Fruit fly (Drosophila melanogaster) whole organism, pupa: ENCODE measurements around the gene Pgant6.

Source experiments
- CG10348 ChIP-seq: fragments of 200-800 bp; sonication (Bioruptor generic); IDR thresholded peaks from 2 replicates; pipeline ENCODE4 v1.3.6; 2022; ENCODE audit warnings: missing biosample characterization, missing genetic modification characterization
- CG12605 ChIP-seq: fragments of 200-800 bp; sonication (Bioruptor generic); IDR thresholded peaks from 2 replicates; pipeline ENCODE4 v1.3.6; 2022; ENCODE audit warnings: missing biosample characterization, missing genetic modification characterization
- CG13204 ChIP-seq: fragments of 200-800 bp; sonication (Bioruptor generic); optimal IDR thresholded peaks from 2 replicates; lab custom pipeline; 2018; ENCODE audit warnings: missing biosample characterization, mild to moderate bottlenecking, missing genetic modification characterization, moderate library complexity
- CG14655 ChIP-seq: fragments of 200-800 bp; sonication (Bioruptor generic); optimal IDR thresholded peaks from 3 replicates; lab custom pipeline; 2017; ENCODE audit warnings: mild to moderate bottlenecking, missing biosample characterization, missing genetic modification reagents, missing genetic modification characterization
- CG15710 ChIP-seq: fragments of 200-800 bp; sonication (Bioruptor generic); optimal IDR thresholded peaks from 2 replicates; lab custom pipeline; 2018; ENCODE audit warnings: missing biosample characterization, mild to moderate bottlenecking, missing genetic modification characterization, moderate library complexity
- CG17806 ChIP-seq: fragments of 200-800 bp; sonication (Bioruptor generic); optimal IDR thresholded peaks from 2 replicates; lab custom pipeline; 2018; ENCODE audit warnings: missing biosample characterization, mild to moderate bottlenecking, missing genetic modification characterization, moderate library complexity
- CG32121 ChIP-seq: fragments of 200-800 bp; sonication (Bioruptor generic); IDR thresholded peaks from 2 replicates; pipeline ENCODE4 v1.3.6; 2022; ENCODE audit warnings: missing biosample characterization, missing genetic modification characterization
- CG34367 ChIP-seq: fragments of 200-800 bp; sonication (Bioruptor generic); optimal IDR thresholded peaks from 2 replicates; lab custom pipeline; 2018; ENCODE audit warnings: missing biosample characterization, mild to moderate bottlenecking, missing genetic modification characterization
- CG4496 ChIP-seq: fragments of 200-800 bp; sonication (Bioruptor generic); IDR thresholded peaks from 3 replicates; pipeline ENCODE4 v1.3.6; 2022; ENCODE audit warnings: missing biosample characterization, missing genetic modification characterization
- CG8159 ChIP-seq: fragments of 200-800 bp; sonication (Bioruptor generic); optimal IDR thresholded peaks from 3 replicates; lab custom pipeline; 2018; ENCODE audit warnings: missing biosample characterization, mild to moderate bottlenecking, missing genetic modification characterization, moderate library complexity
- CG8301 ChIP-seq: fragments of 200-800 bp; sonication (Bioruptor generic); optimal IDR thresholded peaks from 2 replicates; lab custom pipeline; 2018; ENCODE audit warnings: missing biosample characterization, mild to moderate bottlenecking, missing genetic modification characterization
- CG9948 ChIP-seq: fragments of 200-800 bp; sonication (Bioruptor generic); optimal IDR thresholded peaks from 2 replicates; lab custom pipeline; 2018; ENCODE audit warnings: missing biosample characterization, mild to moderate bottlenecking, missing genetic modification characterization, moderate library complexity
- D1 ChIP-seq: fragments of 200-800 bp; sonication (Bioruptor generic); optimal IDR thresholded peaks from 2 replicates; lab custom pipeline; 2018; ENCODE audit warnings: missing biosample characterization, mild to moderate bottlenecking, missing genetic modification characterization, moderate library complexity
- EcR ChIP-seq: fragments of 200-800 bp; sonication (Bioruptor generic); optimal IDR thresholded peaks from 3 replicates; lab custom pipeline; 2019; ENCODE audit warnings: missing biosample characterization, missing genetic modification characterization, mild to moderate bottlenecking, moderate library complexity, missing genetic modification reagents
- Ets98B ChIP-seq: fragments of 200-800 bp; sonication (Bioruptor generic); IDR thresholded peaks from 2 replicates; pipeline ENCODE4 v1.3.6; 2022; ENCODE audit warnings: missing biosample characterization, missing genetic modification characterization
- Pif1A ChIP-seq: fragments of 200-800 bp; sonication (Bioruptor generic); optimal IDR thresholded peaks from 3 replicates; lab custom pipeline; 2016; ENCODE audit warnings: missing biosample characterization, missing genetic modification characterization
- Pif1B ChIP-seq: fragments of 200-800 bp; sonication (Bioruptor generic); optimal IDR thresholded peaks from 3 replicates; lab custom pipeline; 2016; ENCODE audit warnings: missing biosample characterization, missing genetic modification characterization
- Snoo ChIP-seq: fragments of 200-800 bp; sonication (Bioruptor generic); optimal IDR thresholded peaks from 3 replicates; lab custom pipeline; 2017; ENCODE audit warnings: missing biosample characterization, mild to moderate bottlenecking, missing genetic modification characterization, inconsistent platforms
- fd96Ca ChIP-seq: fragments of 200-800 bp; sonication (Bioruptor generic); IDR thresholded peaks from 3 replicates; pipeline ENCODE4 v1.3.6; 2022; ENCODE audit warnings: missing biosample characterization, missing genetic modification characterization
- gl ChIP-seq: fragments of 200-800 bp; sonication (Bioruptor generic); optimal IDR thresholded peaks from 2 replicates; lab custom pipeline; 2018; ENCODE audit warnings: missing biosample characterization, mild to moderate bottlenecking, missing genetic modification characterization
- rn ChIP-seq: fragments of 200-800 bp; sonication (Bioruptor generic); IDR thresholded peaks from 2 replicates; pipeline ENCODE4 v1.3.6; 2022; ENCODE audit warnings: missing biosample characterization, missing genetic modification characterization

Pgant6 gene

DNA sequence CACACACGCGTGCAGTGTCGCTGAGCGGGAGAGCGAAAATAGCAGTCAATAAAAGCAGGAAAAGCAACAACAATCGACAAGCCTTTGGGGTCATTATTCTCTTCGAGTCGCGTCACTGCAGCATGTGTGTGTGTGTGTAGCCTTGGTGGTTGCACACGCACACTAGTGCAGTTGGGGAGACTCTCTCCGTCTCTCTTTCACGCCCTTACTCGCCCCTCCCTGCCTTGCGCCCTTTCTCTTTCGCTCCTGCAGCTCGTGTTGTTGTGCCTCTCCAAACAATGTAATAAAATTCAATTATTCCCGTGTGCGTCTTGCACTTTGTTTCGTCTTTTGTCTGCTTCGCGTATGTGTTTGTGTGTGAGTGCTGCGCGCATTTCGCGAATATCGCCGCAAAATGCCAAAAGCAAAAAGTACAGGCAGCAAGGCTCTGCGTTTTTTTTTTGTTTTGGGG lies 41.5 kb downstream of the Pgant6 start:
- peak; percentile 98 for TF ChIP-seq EcR (GFP tag; lab: Kevin White, UChicago)
- no peak for TF ChIP-seq CG12605 (GFP tag; lab: Robert Waterston, UW)
- no peak for TF ChIP-seq Pif1A
- no peak for TF ChIP-seq rn (GFP tag; lab: Robert Waterston, UW)

DNA sequence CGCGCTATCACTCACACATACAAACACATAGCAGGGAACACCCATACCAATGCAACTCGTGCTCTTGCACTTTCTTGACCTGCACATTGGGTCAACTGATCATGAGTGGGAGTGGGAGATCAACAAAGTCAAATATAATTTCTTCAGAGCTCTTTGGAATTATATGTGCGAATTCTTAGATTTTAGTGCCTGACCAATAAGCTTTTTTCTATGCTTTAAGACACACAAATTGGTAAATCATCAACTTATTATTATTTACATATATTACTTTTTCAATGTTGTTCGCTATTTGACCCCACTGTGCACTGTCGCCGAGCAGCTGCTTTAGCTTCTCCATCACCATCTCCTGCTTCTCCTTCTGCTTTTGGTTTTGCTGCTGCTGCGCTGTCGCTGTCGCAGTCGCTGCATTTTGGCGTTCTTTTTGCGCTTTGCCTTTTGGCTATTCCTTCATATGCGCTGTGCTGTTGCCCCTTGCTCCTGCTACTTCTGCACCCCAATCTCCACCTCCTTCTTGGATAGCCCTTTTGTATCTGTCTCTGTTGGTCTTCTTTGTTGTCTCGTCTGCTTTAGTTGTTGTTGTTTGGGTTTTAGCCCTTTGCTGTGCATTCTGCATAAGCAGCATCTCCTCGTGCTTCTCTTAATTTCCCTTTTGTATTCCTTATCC lies 42.1 kb downstream of the Pgant6 start:
- peak; percentile 97 for TF ChIP-seq CG4496 (GFP tag; lab: Robert Waterston, UW)
- TF ChIP-seq Pif1B (GFP tag; lab: Kevin White, UChicago): peak; percentile 97
- TF ChIP-seq CG17806 (tag; lab: Kevin White, UChicago): peak; percentile 99
- peak; percentile 98 for TF ChIP-seq Pif1A
- TF ChIP-seq Snoo (tag; lab: Kevin White, UChicago): peak; percentile 98
- TF ChIP-seq EcR (GFP tag; lab: Kevin White, UChicago): peak; percentile 21
- peak; percentile 97 for TF ChIP-seq fd96Ca (GFP tag; lab: Robert Waterston, UW)
- TF ChIP-seq Ets98B (GFP tag; lab: Robert Waterston, UW): peak; percentile 90
- peak; percentile 93 for TF ChIP-seq CG12605 (GFP tag; lab: Robert Waterston, UW)
- TF ChIP-seq rn (GFP tag; lab: Robert Waterston, UW): peak; percentile 90
- peak; percentile 99 for TF ChIP-seq CG34367 (tag; lab: Kevin White, UChicago)
- peak; percentile 94 for TF ChIP-seq gl (tag; lab: Kevin White, UChicago)
- peak; percentile 99 for TF ChIP-seq CG9948 (tag; lab: Kevin White, UChicago)
- TF ChIP-seq D1 (tag; lab: Kevin White, UChicago): peak; percentile 96
- TF ChIP-seq CG8159: peak; percentile 99
- TF ChIP-seq CG10348: peak; percentile 68
- TF ChIP-seq CG14655 (GFP tag; lab: Kevin White, UChicago): peak; percentile 98
- TF ChIP-seq CG32121 (GFP tag; lab: Robert Waterston, UW): peak; percentile 87
- TF ChIP-seq CG13204 (GFP tag; lab: Kevin White, UChicago): peak; percentile 96
- TF ChIP-seq CG8301 (tag; lab: Kevin White, UChicago): peak; percentile 97
- TF ChIP-seq CG15710 (tag; lab: Kevin White, UChicago): peak; percentile 99

DNA sequence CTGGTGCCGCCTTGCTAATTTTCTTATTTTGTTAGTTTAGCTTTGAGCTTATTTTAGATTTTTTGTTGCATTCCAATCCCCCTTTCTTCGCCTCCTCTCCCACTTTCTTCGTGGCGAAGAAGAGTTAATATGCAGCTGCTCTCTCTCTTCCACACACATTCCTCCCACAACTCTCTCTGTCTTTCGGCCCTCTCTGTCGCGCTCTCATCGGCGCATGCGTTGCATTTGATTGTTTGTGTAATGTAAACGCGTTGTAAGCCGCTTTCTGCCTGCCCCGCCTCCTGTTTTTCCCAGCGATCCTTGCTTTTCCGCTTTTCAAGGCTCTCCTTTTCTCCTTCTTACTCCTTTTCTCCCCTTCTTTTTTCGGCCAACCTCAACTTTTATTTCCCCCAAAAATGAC lies 42.7 kb downstream of the Pgant6 start:
- TF ChIP-seq D1 (tag; lab: Kevin White, UChicago): no peak
- TF ChIP-seq Snoo (tag; lab: Kevin White, UChicago): no peak
- no peak for TF ChIP-seq gl (tag; lab: Kevin White, UChicago)
- no peak for TF ChIP-seq CG10348
- TF ChIP-seq, all 21 proteins: peak for 0

dm6 chr3L:2825377-2825776 lies 43.3 kb downstream of the Pgant6 start:
- TF ChIP-seq CG8159: peak; percentile 44
- no peak for TF ChIP-seq Pif1A
- 0 out of 3 replicates have a peak, but pooled peaks have one; percentile 36 for TF ChIP-seq CG4496 (GFP tag; lab: Robert Waterston, UW)
- no peak for TF ChIP-seq fd96Ca (GFP tag; lab: Robert Waterston, UW)
- TF ChIP-seq CG17806 (tag; lab: Kevin White, UChicago): peak; percentile 39
- no peak for TF ChIP-seq CG10348
- TF ChIP-seq D1 (tag; lab: Kevin White, UChicago): no peak
- TF ChIP-seq CG34367 (tag; lab: Kevin White, UChicago): no peak
- TF ChIP-seq Snoo (tag; lab: Kevin White, UChicago): no peak
- TF ChIP-seq CG15710 (tag; lab: Kevin White, UChicago): peak; percentile 32
- TF ChIP-seq CG9948 (tag; lab: Kevin White, UChicago): peak; percentile 33
- TF ChIP-seq CG32121 (GFP tag; lab: Robert Waterston, UW): no peak
- no peak for TF ChIP-seq CG12605 (GFP tag; lab: Robert Waterston, UW)
- TF ChIP-seq gl (tag; lab: Kevin White, UChicago): no peak
- no peak for TF ChIP-seq EcR (GFP tag; lab: Kevin White, UChicago)
- no peak for TF ChIP-seq Ets98B (GFP tag; lab: Robert Waterston, UW)
- TF ChIP-seq Pif1B (GFP tag; lab: Kevin White, UChicago): no peak
- peak; percentile 10 for TF ChIP-seq CG8301 (tag; lab: Kevin White, UChicago)
- no peak for TF ChIP-seq rn (GFP tag; lab: Robert Waterston, UW)
- TF ChIP-seq CG14655 (GFP tag; lab: Kevin White, UChicago): peak; percentile 30
- no peak for TF ChIP-seq CG13204 (GFP tag; lab: Kevin White, UChicago)
- TF ChIP-seq, all 21 proteins: peak for 7

DNA sequence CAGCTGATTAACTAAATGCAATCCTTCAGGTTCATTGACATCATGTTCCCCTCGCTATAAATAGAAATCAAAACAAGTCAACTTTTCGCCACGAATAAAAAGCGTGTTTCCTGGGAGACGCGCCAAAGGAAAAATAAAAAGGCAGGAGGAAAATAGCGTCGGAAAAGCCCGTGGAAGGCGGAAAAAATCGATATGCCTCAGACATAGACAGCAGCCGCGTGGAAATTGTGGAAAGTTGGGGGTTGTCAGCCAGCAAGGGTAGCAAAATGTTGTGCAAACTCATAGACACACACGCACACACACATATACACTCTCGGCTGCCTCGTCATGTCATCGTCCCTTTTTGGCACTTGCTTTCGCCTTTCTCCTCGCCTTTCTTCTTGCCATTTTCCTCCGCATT lies 46.1 kb downstream of the Pgant6 start:
- TF ChIP-seq CG4496 (GFP tag; lab: Robert Waterston, UW) (no peak), CG34367 (tag; lab: Kevin White, UChicago) (no peak), fd96Ca (GFP tag; lab: Robert Waterston, UW) (no peak), CG14655 (GFP tag; lab: Kevin White, UChicago) (no peak), CG32121 (GFP tag; lab: Robert Waterston, UW) (no peak), CG13204 (GFP tag; lab: Kevin White, UChicago) (no peak), CG12605 (GFP tag; lab: Robert Waterston, UW) (no peak), CG9948 (tag; lab: Kevin White, UChicago) (no peak), rn (GFP tag; lab: Robert Waterston, UW) (no peak), Pif1A (no peak), EcR (GFP tag; lab: Kevin White, UChicago) (no peak), Ets98B (GFP tag; lab: Robert Waterston, UW) (no peak), Pif1B (GFP tag; lab: Kevin White, UChicago) (no peak), D1 (tag; lab: Kevin White, UChicago) (no peak)
